Fruit fly (Drosophila melanogaster) S2 (cell line): ENCODE results near the gene saturn.

Experiments
- CG8478 ChIP-seq: fragments of >200 bp; optimal IDR thresholded peaks from 2 replicates; lab custom pipeline; 2018
- CTCF ChIP-seq, 2 experiments: fragments of >200 bp; optimal IDR thresholded peaks; 2 replicates each; lab custom pipeline; 2018

- TF ChIP-seq CTCF (optimal IDR thresholded peaks at IDR 0.05; lab: Kevin White, UChicago) (no peak), CG8478 (lab: Kevin White, UChicago) (no peak)
These were observed 16.3 kb downstream of the saturn start for dm6 chr3L:14219422-14219853.
